Worm (Caenorhabditis elegans): ENCODE measurements around the gene trim-21.

Gene trim-21

ce11 chrII:2300861-2301260, 11.8 kb downstream of the trim-21 start, which contains the start of gene B0281.5:
Gene B0281.5 (minus strand): TSS chrII:2300961.
- TF ChIP-seq flt-1 (GFP tag; IDR thresholded peaks at IDR 0.05) (no peak), hmg-4 (GFP tag; optimal IDR thresholded peaks at IDR 0.05) (no peak), tra-4 (tag; optimal IDR thresholded peaks at IDR 0.05) (no peak), aly-1 (tag; optimal IDR thresholded peaks at IDR 0.05) (no peak), ama-1 (optimal IDR thresholded peaks at IDR 0.05) (no peak), hmbx-1 (tag; optimal IDR thresholded peaks at IDR 0.05) (no peak), sea-1 (GFP tag; conservative IDR thresholded peaks at IDR 0.05) (no peak), ceh-13 (GFP tag; optimal IDR thresholded peaks at IDR 0.05) (no peak), tbx-37 (GFP tag; conservative IDR thresholded peaks at IDR 0.05) (no peak), tbx-11 (GFP tag; IDR thresholded peaks at IDR 0.05) (no peak), F13C5.2 (tag; optimal IDR thresholded peaks at IDR 0.05) (no peak), scrt-1 (GFP tag; IDR thresholded peaks at IDR 0.05) (no peak)

- TF ChIP-seq tra-4 (tag; optimal IDR thresholded peaks at IDR 0.05) (no peak), ceh-36 (tag; optimal IDR thresholded peaks at IDR 0.05) (no peak), ceh-13 (GFP tag; optimal IDR thresholded peaks at IDR 0.05) (no peak), pes-1 (GFP tag; IDR thresholded peaks at IDR 0.05) (no peak), flt-1 (GFP tag; IDR thresholded peaks at IDR 0.05) (no peak), hnd-1 (tag; optimal IDR thresholded peaks at IDR 0.05) (no peak), F13C5.2 (tag; optimal IDR thresholded peaks at IDR 0.05) (no peak), tbx-11 (GFP tag; IDR thresholded peaks at IDR 0.05) (no peak), aly-1 (tag; optimal IDR thresholded peaks at IDR 0.05) (no peak), ets-7 (tag; optimal IDR thresholded peaks at IDR 0.05) (no peak)
These were observed 13.9 kb downstream of the trim-21 start, which contains the start of gene B0281.4 for ce11 chrII:2298742-2299141. Gene B0281.4 (minus strand): TSS chrII:2298842.

- TF ChIP-seq hnd-1 (tag; optimal IDR thresholded peaks at IDR 0.05) (no peak), F13C5.2 (tag; optimal IDR thresholded peaks at IDR 0.05) (no peak), ceh-13 (GFP tag; optimal IDR thresholded peaks at IDR 0.05) (no peak), hmbx-1 (tag; optimal IDR thresholded peaks at IDR 0.05) (no peak), ets-7 (tag; optimal IDR thresholded peaks at IDR 0.05) (no peak), scrt-1 (GFP tag; IDR thresholded peaks at IDR 0.05) (no peak), hmg-4 (GFP tag; optimal IDR thresholded peaks at IDR 0.05) (no peak), flt-1 (GFP tag; IDR thresholded peaks at IDR 0.05) (no peak), tbx-37 (GFP tag; conservative IDR thresholded peaks at IDR 0.05) (no peak), tra-4 (tag; optimal IDR thresholded peaks at IDR 0.05) (no peak), pes-1 (GFP tag; IDR thresholded peaks at IDR 0.05) (no peak), ama-1 (optimal IDR thresholded peaks at IDR 0.05) (no peak), aly-1 (tag; optimal IDR thresholded peaks at IDR 0.05) (no peak), B0310.2 (tag; optimal IDR thresholded peaks at IDR 0.05) (no peak), tbx-11 (GFP tag; IDR thresholded peaks at IDR 0.05) (no peak), sea-1 (GFP tag; conservative IDR thresholded peaks at IDR 0.05) (no peak), ceh-36 (tag; optimal IDR thresholded peaks at IDR 0.05) (no peak)
These were observed 16.8 kb downstream of the trim-21 start, which contains the start of gene fbxc-25 for ce11 chrII:2295817-2296315. Gene fbxc-25 (minus strand): TSS chrII:2296265.

ce11 chrII:2292549-2292948, 20.1 kb downstream of the trim-21 start:
- TF ChIP-seq ceh-36 (tag; optimal IDR thresholded peaks at IDR 0.05): no peak
- no peak for TF ChIP-seq tbx-11 (GFP tag; IDR thresholded peaks at IDR 0.05)
- no peak for TF ChIP-seq F13C5.2 (tag; optimal IDR thresholded peaks at IDR 0.05)
- TF ChIP-seq flt-1 (GFP tag; IDR thresholded peaks at IDR 0.05): no peak
- TF ChIP-seq scrt-1 (GFP tag; IDR thresholded peaks at IDR 0.05): no peak
- no peak for TF ChIP-seq ceh-13 (GFP tag; optimal IDR thresholded peaks at IDR 0.05)
- no peak for TF ChIP-seq aly-1 (tag; optimal IDR thresholded peaks at IDR 0.05)
- no peak for TF ChIP-seq ets-7 (tag; optimal IDR thresholded peaks at IDR 0.05)
- no peak for TF ChIP-seq pes-1 (GFP tag; IDR thresholded peaks at IDR 0.05)
- TF ChIP-seq ama-1 (optimal IDR thresholded peaks at IDR 0.05): no peak
- TF ChIP-seq sea-1 (GFP tag; conservative IDR thresholded peaks at IDR 0.05): no peak
- no peak for TF ChIP-seq tra-4 (tag; optimal IDR thresholded peaks at IDR 0.05)

- no peak for TF ChIP-seq tra-4 (tag; optimal IDR thresholded peaks at IDR 0.05)
- TF ChIP-seq ceh-36 (tag; optimal IDR thresholded peaks at IDR 0.05): no peak
- TF ChIP-seq aly-1 (tag; optimal IDR thresholded peaks at IDR 0.05): no peak
- no peak for TF ChIP-seq hnd-1 (tag; optimal IDR thresholded peaks at IDR 0.05)
- TF ChIP-seq pes-1 (GFP tag; IDR thresholded peaks at IDR 0.05): no peak
- TF ChIP-seq ama-1 (optimal IDR thresholded peaks at IDR 0.05): no peak
- TF ChIP-seq tbx-37 (GFP tag; conservative IDR thresholded peaks at IDR 0.05): no peak
- TF ChIP-seq ets-7 (tag; optimal IDR thresholded peaks at IDR 0.05): no peak
- TF ChIP-seq ceh-13 (GFP tag; optimal IDR thresholded peaks at IDR 0.05): no peak
- TF ChIP-seq hmg-4 (GFP tag; optimal IDR thresholded peaks at IDR 0.05): no peak
- TF ChIP-seq sea-1 (GFP tag; conservative IDR thresholded peaks at IDR 0.05): no peak
These were observed 20.6 kb downstream of the trim-21 start, which contains the start of gene K09F6.7 for ce11 chrII:2292027-2292426. Gene K09F6.7 (minus strand): TSS chrII:2292127.

ce11 chrII:2289441-2289840, 23.2 kb downstream of the trim-21 start:
- TF ChIP-seq ama-1 (optimal IDR thresholded peaks at IDR 0.05): no peak
- no peak for TF ChIP-seq flt-1 (GFP tag; IDR thresholded peaks at IDR 0.05)
- TF ChIP-seq sea-1 (GFP tag; conservative IDR thresholded peaks at IDR 0.05): no peak
- no peak for TF ChIP-seq ets-7 (tag; optimal IDR thresholded peaks at IDR 0.05)
- no peak for TF ChIP-seq F13C5.2 (tag; optimal IDR thresholded peaks at IDR 0.05)
- no peak for TF ChIP-seq tbx-37 (GFP tag; conservative IDR thresholded peaks at IDR 0.05)
- no peak for TF ChIP-seq aly-1 (tag; optimal IDR thresholded peaks at IDR 0.05)
- no peak for TF ChIP-seq B0310.2 (tag; optimal IDR thresholded peaks at IDR 0.05)
- TF ChIP-seq pes-1 (GFP tag; IDR thresholded peaks at IDR 0.05): no peak
- TF ChIP-seq tra-4 (tag; optimal IDR thresholded peaks at IDR 0.05): no peak
- no peak for TF ChIP-seq tbx-11 (GFP tag; IDR thresholded peaks at IDR 0.05)

- TF ChIP-seq ets-7 (tag; optimal IDR thresholded peaks at IDR 0.05) (no peak), flt-1 (GFP tag; IDR thresholded peaks at IDR 0.05) (no peak), hmbx-1 (tag; optimal IDR thresholded peaks at IDR 0.05) (no peak), aly-1 (tag; optimal IDR thresholded peaks at IDR 0.05) (no peak), ceh-36 (tag; optimal IDR thresholded peaks at IDR 0.05) (no peak), sea-1 (GFP tag; conservative IDR thresholded peaks at IDR 0.05) (no peak), hmg-4 (GFP tag; optimal IDR thresholded peaks at IDR 0.05) (no peak), ceh-13 (GFP tag; optimal IDR thresholded peaks at IDR 0.05) (no peak), tbx-11 (GFP tag; IDR thresholded peaks at IDR 0.05) (no peak), pes-1 (GFP tag; IDR thresholded peaks at IDR 0.05) (no peak), ama-1 (optimal IDR thresholded peaks at IDR 0.05) (no peak), tra-4 (tag; optimal IDR thresholded peaks at IDR 0.05) (no peak), B0310.2 (tag; optimal IDR thresholded peaks at IDR 0.05) (no peak)
These were observed 23.8 kb downstream of the trim-21 start, which contains the start of the genes K09F6.10 and K09F6.13 for ce11 chrII:2288798-2289197. Gene K09F6.10 (minus strand): TSS chrII:2288883. Gene K09F6.13 (plus strand): TSS chrII:2289114.
